Worm (Caenorhabditis elegans): Measurements from ENCODE around the gene Y69A2AR.1.
A peak's percentile ranks its signal among the peaks of the same experiment; 100 is the strongest.

Y69A2AR.1 gene

ce11 chrIV:2639666-2640273 is 27.1 kb upstream of the Y69A2AR.1 start (continued):
- TF ChIP-seq ZK185.1 (tag; optimal IDR thresholded peaks at IDR 0.05; ENCODE audit: poor library complexity, severe bottlenecking) = no peak
- no peak for TF ChIP-seq ama-1 (optimal IDR thresholded peaks at IDR 0.05)
- TF ChIP-seq ama-1 (GFP tag; optimal IDR thresholded peaks at IDR 0.05) = peak in 1 of 2 experiments; percentile 70
- no peak for TF ChIP-seq ztf-3 (GFP tag; optimal IDR thresholded peaks at IDR 0.05)
- TF ChIP-seq egl-18 (GFP tag; IDR thresholded peaks at IDR 0.05) = no peak
- TF ChIP-seq die-1 (tag; optimal IDR thresholded peaks at IDR 0.05) = peak; percentile 57
- TF ChIP-seq him-1 (tag; optimal IDR thresholded peaks at IDR 0.05) = no peak
- TF ChIP-seq C06A6.2 (GFP tag; conservative IDR thresholded peaks at IDR 0.05) = no peak
- TF ChIP-seq snpc-3.4 (tag; optimal IDR thresholded peaks at IDR 0.05) = peak; percentile 42
- TF ChIP-seq Y67H2A.10 (GFP tag; conservative IDR thresholded peaks at IDR 0.05) = peak; percentile 46; the same call in 1 of the 2 replicates
- TF ChIP-seq Y53G8AR.9 (GFP tag; conservative IDR thresholded peaks at IDR 0.05) = no peak
- peak; percentile 91 for TF ChIP-seq nfyb-1 (GFP tag; IDR thresholded peaks at IDR 0.05)
- TF ChIP-seq pha-4 (tag; optimal IDR thresholded peaks at IDR 0.05) = no peak
- peak; percentile 58; the same call in 1 of the 2 replicates for TF ChIP-seq egl-44 (GFP tag; IDR thresholded peaks at IDR 0.05)
- TF ChIP-seq C17E4.6 (GFP tag; IDR thresholded peaks at IDR 0.05) = no peak
- TF ChIP-seq somi-1 (GFP tag; optimal IDR thresholded peaks at IDR 0.05) = no peak
- TF ChIP-seq mel-28 (tag; optimal IDR thresholded peaks at IDR 0.05; ENCODE audit: borderline replicate concordance) = no peak
- TF ChIP-seq F57C9.4 (tag; optimal IDR thresholded peaks at IDR 0.05) = no peak
- no peak for TF ChIP-seq B0035.1 (tag; optimal IDR thresholded peaks at IDR 0.05)
- no peak for TF ChIP-seq sea-2 (GFP tag; IDR thresholded peaks at IDR 0.05)
- no peak for TF ChIP-seq snpc-4 (GFP tag; optimal IDR thresholded peaks at IDR 0.05)
- TF ChIP-seq snpc-4 (tag; optimal IDR thresholded peaks at IDR 0.05) = peak in 3 of 4 experiments; percentile 9 to 54 (median 10)
- TF ChIP-seq ceh-100 (GFP tag; IDR thresholded peaks at IDR 0.05) = no peak
- TF ChIP-seq K12H6.12 (tag; optimal IDR thresholded peaks at IDR 0.05) = no peak
- no peak for TF ChIP-seq F22D6.2 (tag; optimal IDR thresholded peaks at IDR 0.05)
- no peak for TF ChIP-seq nfya-1 (tag; optimal IDR thresholded peaks at IDR 0.05; ENCODE audit: borderline replicate concordance, insufficient read depth)
- peak; percentile 56; the same call in 1 of the 2 replicates for TF ChIP-seq attf-3 (GFP tag; conservative IDR thresholded peaks at IDR 0.05)
- no peak for TF ChIP-seq F39B2.1 (GFP tag; IDR thresholded peaks at IDR 0.05)
- TF ChIP-seq zfh-2 (GFP tag; conservative IDR thresholded peaks at IDR 0.05) = 0 out of 2 replicates have a peak, but pooled peaks have one; percentile 34
- TF ChIP-seq cebp-1 (GFP tag; IDR thresholded peaks at IDR 0.05) = no peak
- peak; percentile 77 for TF ChIP-seq cebp-1 (tag; optimal IDR thresholded peaks at IDR 0.05)
- TF ChIP-seq chd-7 (tag; optimal IDR thresholded peaks at IDR 0.05) = peak; percentile 47
- peak; percentile 79; the same call in 1 of the 2 replicates for TF ChIP-seq cebp-2 (GFP tag; IDR thresholded peaks at IDR 0.05)
- peak; percentile 65 for TF ChIP-seq B0336.3 (GFP tag; IDR thresholded peaks at IDR 0.05)
- TF ChIP-seq snpc-1.1 (tag; optimal IDR thresholded peaks at IDR 0.05; ENCODE audit: insufficient read depth) = no peak
- TF ChIP-seq fkh-3 (tag; optimal IDR thresholded peaks at IDR 0.05) = peak; percentile 21
- no peak for TF ChIP-seq F37B4.10 (GFP tag; IDR thresholded peaks at IDR 0.05)
- TF ChIP-seq aptf-2 (GFP tag; conservative IDR thresholded peaks at IDR 0.05) = no peak
- TF ChIP-seq ztf-28 (GFP tag; IDR thresholded peaks at IDR 0.05) = no peak
- peak; percentile 54 for TF ChIP-seq attf-5 (GFP tag; optimal IDR thresholded peaks at IDR 0.05)
- no peak for TF ChIP-seq hrde-1 (tag; optimal IDR thresholded peaks at IDR 0.05; ENCODE audit: borderline replicate concordance)
- peak; percentile 61 for TF ChIP-seq madf-6 (GFP tag; IDR thresholded peaks at IDR 0.05)
- TF ChIP-seq nhr-27 (tag; optimal IDR thresholded peaks at IDR 0.05) = no peak
- peak; percentile 87 for TF ChIP-seq ztf-18 (tag; optimal IDR thresholded peaks at IDR 0.05)
- TF ChIP-seq let-526 (GFP tag; IDR thresholded peaks at IDR 0.05) = peak; percentile 30; the same call in 1 of the 2 replicates
- no peak for TF ChIP-seq rcor-1 (GFP tag; IDR thresholded peaks at IDR 0.05)
- no peak for TF ChIP-seq dpl-1 (GFP tag; optimal IDR thresholded peaks at IDR 0.05)
- TF ChIP-seq nhr-80 (tag; optimal IDR thresholded peaks at IDR 0.05) = no peak

Data from whole organism, young adult.